Fruit fly (Drosophila melanogaster) whole organism, embryonic: ENCODE data around the gene eco.

Source experiments
- B-H2 ChIP-seq: fragments of 200-800 bp; sonication (Bioruptor generic); optimal IDR thresholded peaks from 2 replicates; lab custom pipeline; 2018; ENCODE audit warnings: missing biosample characterization, mild to moderate bottlenecking, missing genetic modification characterization
- C15 ChIP-seq: fragments of 200-800 bp; sonication (Bioruptor generic); IDR thresholded peaks from 3 replicates; pipeline ENCODE4 v1.3.6; 2022; ENCODE audit warnings: missing biosample characterization, missing genetic modification characterization
- CG10366 ChIP-seq: fragments of 200-800 bp; sonication (Bioruptor generic); IDR thresholded peaks from 2 replicates; pipeline ENCODE4 v1.3.6; 2022; ENCODE audit warnings: missing biosample characterization, missing genetic modification characterization
- CG11560 ChIP-seq: fragments of 200-800 bp; sonication (Bioruptor generic); IDR thresholded peaks from 3 replicates; pipeline ENCODE4 v1.3.6; 2022; ENCODE audit warnings: missing biosample characterization, missing genetic modification characterization
- CG11696 ChIP-seq: fragments of 200-800 bp; sonication (Bioruptor generic); IDR thresholded peaks from 2 replicates; pipeline ENCODE4 v1.3.6; 2022; ENCODE audit warnings: missing biosample characterization, missing genetic modification characterization
- CG12104 ChIP-seq: fragments of 200-800 bp; sonication (Bioruptor generic); optimal IDR thresholded peaks from 3 replicates; lab custom pipeline; 2016; ENCODE audit warnings: missing biosample characterization, missing genetic modification characterization
- CG13123 ChIP-seq: fragments of 200-800 bp; sonication (Bioruptor generic); optimal IDR thresholded peaks from 2 replicates; lab custom pipeline; 2016; ENCODE audit warnings: missing biosample characterization, missing genetic modification characterization
- CG13296 ChIP-seq: fragments of 200-800 bp; sonication (Bioruptor generic); optimal IDR thresholded peaks from 3 replicates; lab custom pipeline; 2018; ENCODE audit warnings: missing biosample characterization, mild to moderate bottlenecking, missing genetic modification characterization
- CG13775 ChIP-seq: fragments of 200-800 bp; sonication (Bioruptor generic); optimal IDR thresholded peaks from 3 replicates; lab custom pipeline; 2017; ENCODE audit warnings: missing biosample characterization, mild to moderate bottlenecking, missing genetic modification characterization
- CG14667 ChIP-seq: fragments of 200-800 bp; sonication (Bioruptor generic); IDR thresholded peaks from 2 replicates; pipeline ENCODE4 v1.3.6; 2022; ENCODE audit warnings: missing biosample characterization, missing genetic modification characterization
- CG16813 ChIP-seq: fragments of 200-800 bp; sonication (Bioruptor generic); IDR thresholded peaks from 3 replicates; pipeline ENCODE4 v1.3.6; 2022; ENCODE audit warnings: missing biosample characterization, missing genetic modification characterization; ENCODE audit not compliant: partially characterized antibody
- CG17568 ChIP-seq: fragments of 200-800 bp; sonication (Bioruptor generic); optimal IDR thresholded peaks from 2 replicates; lab custom pipeline; 2018; ENCODE audit warnings: missing biosample characterization, mild to moderate bottlenecking, missing genetic modification characterization, moderate library complexity
- CG1792 ChIP-seq: fragments of 200-800 bp; sonication (Bioruptor generic); optimal IDR thresholded peaks from 2 replicates; lab custom pipeline; 2016; ENCODE audit warnings: missing biosample characterization, missing genetic modification characterization
- CG18011 ChIP-seq: fragments of 200-800 bp; sonication (Bioruptor generic); optimal IDR thresholded peaks from 2 replicates; lab custom pipeline; 2017; ENCODE audit warnings: missing biosample characterization, missing genetic modification characterization, mild to moderate bottlenecking, moderate library complexity, missing genotype
- CG1832 ChIP-seq: fragments of 200-800 bp; sonication (Bioruptor generic); optimal IDR thresholded peaks from 2 replicates; lab custom pipeline; 2017; ENCODE audit warnings: missing biosample characterization, mild to moderate bottlenecking, missing genetic modification characterization, inconsistent platforms
- CG18764 ChIP-seq: fragments of 200-800 bp; sonication (Bioruptor generic); optimal IDR thresholded peaks from 3 replicates; lab custom pipeline; 2016; ENCODE audit warnings: missing biosample characterization, missing genetic modification characterization
- CG32772 ChIP-seq: fragments of 200-800 bp; sonication (Bioruptor generic); IDR thresholded peaks from 2 replicates; pipeline ENCODE4 v1.3.6; 2022; ENCODE audit warnings: missing biosample characterization, missing genetic modification characterization
- CG4282 ChIP-seq: fragments of 200-800 bp; sonication (Bioruptor generic); optimal IDR thresholded peaks from 2 replicates; lab custom pipeline; 2016; ENCODE audit warnings: missing biosample characterization, missing genetic modification characterization
- CG8359 ChIP-seq: fragments of 200-800 bp; sonication (Bioruptor generic); optimal IDR thresholded peaks from 2 replicates; lab custom pipeline; 2017; ENCODE audit warnings: missing biosample characterization, mild to moderate bottlenecking, missing genetic modification characterization, borderline replicate concordance
- CG9932 ChIP-seq: fragments of 200-800 bp; sonication (Bioruptor generic); IDR thresholded peaks from 2 replicates; pipeline ENCODE4 v1.3.6; 2022; ENCODE audit warnings: missing biosample characterization, missing genetic modification characterization
- CHES-1-like ChIP-seq: fragments of 200-800 bp; sonication (Bioruptor generic); optimal IDR thresholded peaks from 2 replicates; lab custom pipeline; 2016; ENCODE audit warnings: missing biosample characterization, missing genetic modification characterization
- D ChIP-seq, 2 experiments: fragments of 200-800 bp in 1 of 2; fragments of >200 bp in 1 of 2; sonication (Bioruptor generic) in 1 of 2; optimal IDR thresholded peaks; 2 replicates in 1 of 2; 3 replicates in 1 of 2; lab custom pipeline; 2017; ENCODE audit warnings: mild to moderate bottlenecking in 1 of 2, missing biosample characterization in 1 of 2, missing genetic modification characterization in 1 of 2, missing genetic modification reagents in 1 of 2
- Dref ChIP-seq: fragments of 200-800 bp; sonication (Bioruptor generic); IDR thresholded peaks from 2 replicates; pipeline ENCODE4 v1.3.6; 2022; ENCODE audit warnings: missing biosample characterization, missing genetic modification characterization
- HLHmδ ChIP-seq: fragments of 200-800 bp; sonication (Bioruptor generic); optimal IDR thresholded peaks from 2 replicates; lab custom pipeline; 2018; ENCODE audit warnings: missing biosample characterization, mild to moderate bottlenecking, missing genetic modification characterization, moderate library complexity
- HmgZ ChIP-seq: fragments of 200-800 bp; sonication (Bioruptor generic); optimal IDR thresholded peaks from 2 replicates; lab custom pipeline; 2018; ENCODE audit warnings: missing biosample characterization, mild to moderate bottlenecking, missing genetic modification characterization
- Hr78 ChIP-seq, 2 experiments: fragments of 200-800 bp in 1 of 2; fragments of >200 bp in 1 of 2; sonication (Bioruptor generic) in 1 of 2; optimal IDR thresholded peaks; 2 replicates each; lab custom pipeline; 2017 to 2019; ENCODE audit warnings: missing biosample characterization in 2 of 2, missing genetic modification characterization in 2 of 2, mild to moderate bottlenecking in 1 of 2, moderate library complexity in 1 of 2
- Mrtf ChIP-seq: fragments of 200-800 bp; sonication (Bioruptor generic); IDR thresholded peaks from 3 replicates; pipeline ENCODE4 v1.3.6; 2022; ENCODE audit warnings: missing biosample characterization, missing genetic modification characterization
- Myb ChIP-seq: fragments of 200-800 bp; sonication (Bioruptor generic); optimal IDR thresholded peaks from 2 replicates; lab custom pipeline; 2016; ENCODE audit warnings: missing biosample characterization, missing genetic modification characterization
- Ptx1 ChIP-seq: fragments of 200-800 bp; sonication (Bioruptor generic); IDR thresholded peaks from 2 replicates; pipeline ENCODE4 v1.3.6; 2022; ENCODE audit warnings: missing biosample characterization, missing genetic modification characterization
- Ravus ChIP-seq: fragments of 200-800 bp; sonication (Bioruptor generic); IDR thresholded peaks from 2 replicates; pipeline ENCODE4 v1.3.6; 2022; ENCODE audit warnings: missing biosample characterization, missing genetic modification characterization
- Sox100B ChIP-seq: fragments of 200-800 bp; sonication (Bioruptor generic); optimal IDR thresholded peaks from 3 replicates; lab custom pipeline; 2018; ENCODE audit warnings: missing biosample characterization, mild to moderate bottlenecking, missing genetic modification characterization
- Sox102F ChIP-seq: fragments of 200-800 bp; sonication (Bioruptor generic); optimal IDR thresholded peaks from 2 replicates; lab custom pipeline; 2018; ENCODE audit warnings: missing biosample characterization, mild to moderate bottlenecking, missing genetic modification characterization, moderate library complexity
- ab ChIP-seq: fragments of 200-800 bp; sonication (Bioruptor generic); optimal IDR thresholded peaks from 2 replicates; lab custom pipeline; 2016; ENCODE audit warnings: missing biosample characterization, missing genetic modification characterization
- ap ChIP-seq: fragments of 200-800 bp; sonication (Bioruptor generic); IDR thresholded peaks from 2 replicates; pipeline ENCODE4 v1.3.6; 2022; ENCODE audit warnings: missing biosample characterization, missing genetic modification characterization
- az2 ChIP-seq: fragments of 200-800 bp; sonication (Bioruptor generic); optimal IDR thresholded peaks from 3 replicates; lab custom pipeline; 2016; ENCODE audit warnings: missing biosample characterization, missing genetic modification characterization
- bab2 ChIP-seq: fragments of 200-800 bp; sonication (Bioruptor generic); optimal IDR thresholded peaks from 2 replicates; lab custom pipeline; 2016; ENCODE audit warnings: missing biosample characterization, missing genetic modification characterization
- dpn ChIP-seq, 2 experiments: fragments of 200-800 bp; sonication (Bioruptor generic); optimal IDR thresholded peaks; 3 replicates each; lab custom pipeline; 2016; ENCODE audit warnings: missing biosample characterization in 2 of 2, missing genetic modification characterization in 2 of 2
- fd96Cb ChIP-seq: fragments of 200-800 bp; sonication (Bioruptor generic); optimal IDR thresholded peaks from 2 replicates; lab custom pipeline; 2018; ENCODE audit warnings: missing biosample characterization, mild to moderate bottlenecking, missing genetic modification characterization, moderate library complexity
- insv ChIP-seq, 2 experiments: fragments of 200-800 bp; sonication (Bioruptor generic); optimal IDR thresholded peaks; 3 replicates each; lab custom pipeline; 2016 to 2018; ENCODE audit warnings: missing biosample characterization in 2 of 2, missing genetic modification characterization in 2 of 2
- jing ChIP-seq: fragments of 200-800 bp; sonication (Bioruptor generic); optimal IDR thresholded peaks from 2 replicates; lab custom pipeline; 2018; ENCODE audit warnings: missing biosample characterization, mild to moderate bottlenecking, missing genetic modification characterization
- mam ChIP-seq: fragments of 200-800 bp; sonication (Bioruptor generic); optimal IDR thresholded peaks from 3 replicates; lab custom pipeline; 2016; ENCODE audit warnings: missing biosample characterization, missing genetic modification characterization
- mld ChIP-seq: fragments of 200-800 bp; sonication (Bioruptor generic); IDR thresholded peaks from 3 replicates; pipeline ENCODE4 v1.3.6; 2022; ENCODE audit warnings: missing biosample characterization, missing genetic modification characterization; ENCODE audit not compliant: partially characterized antibody
- oc ChIP-seq: fragments of 200-800 bp; sonication (Bioruptor generic); optimal IDR thresholded peaks from 2 replicates; lab custom pipeline; 2018; ENCODE audit warnings: missing biosample characterization, mild to moderate bottlenecking, missing genetic modification characterization, moderate library complexity
- org-1 ChIP-seq: fragments of 200-800 bp; sonication (Bioruptor generic); optimal IDR thresholded peaks from 2 replicates; lab custom pipeline; 2017; ENCODE audit warnings: missing biosample characterization, missing genetic modification characterization
- pho ChIP-seq: fragments of 200-800 bp; sonication (Bioruptor generic); optimal IDR thresholded peaks from 2 replicates; lab custom pipeline; 2016; ENCODE audit warnings: missing biosample characterization, missing genetic modification characterization
- run ChIP-seq: fragments of 200-800 bp; sonication (Bioruptor generic); optimal IDR thresholded peaks from 3 replicates; lab custom pipeline; 2018; ENCODE audit warnings: missing biosample characterization, mild to moderate bottlenecking, missing genetic modification characterization
- sqz ChIP-seq: fragments of 200-800 bp; sonication (Bioruptor generic); optimal IDR thresholded peaks from 3 replicates; lab custom pipeline; 2018; ENCODE audit warnings: missing biosample characterization, mild to moderate bottlenecking, missing genetic modification characterization
- tio ChIP-seq: fragments of 200-800 bp; sonication (Bioruptor generic); optimal IDR thresholded peaks from 2 replicates; lab custom pipeline; 2017; ENCODE audit warnings: missing biosample characterization, missing genetic modification characterization, inconsistent platforms
- yki ChIP-seq: fragments of >200 bp; optimal IDR thresholded peaks from 3 replicates; lab custom pipeline; 2018
- zf30C ChIP-seq: fragments of 200-800 bp; sonication (Bioruptor generic); optimal IDR thresholded peaks from 3 replicates; lab custom pipeline; 2018; ENCODE audit warnings: missing biosample characterization, mild to moderate bottlenecking, missing genetic modification characterization
- zfh1 ChIP-seq: fragments of 200-800 bp; sonication (Bioruptor generic); IDR thresholded peaks from 3 replicates; pipeline ENCODE4 v1.3.6; 2022; ENCODE audit warnings: missing biosample characterization, missing genetic modification characterization

Gene eco

DNA sequence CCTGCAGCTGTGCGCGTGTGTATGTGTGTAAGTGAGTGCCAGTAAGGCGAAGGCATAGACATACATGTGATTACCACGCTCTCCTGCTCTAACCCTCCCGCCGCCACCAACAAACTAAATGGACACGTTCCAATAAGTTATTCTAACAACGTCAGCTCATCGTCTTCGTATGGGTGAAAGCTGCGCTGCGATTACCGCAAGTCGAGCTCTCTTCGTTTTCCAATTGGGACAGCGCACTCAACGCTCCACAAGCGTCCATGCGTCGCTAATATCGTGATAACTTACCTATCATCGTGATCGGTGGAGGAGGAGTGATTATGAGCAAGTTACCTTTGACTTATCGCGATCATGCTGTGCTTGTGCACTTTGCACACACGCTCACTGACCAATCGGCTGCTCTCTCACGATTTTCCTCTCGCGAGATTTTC, 22.0 kb upstream of the eco start (continued):
- TF ChIP-seq CG32772 (GFP tag; lab: Robert Waterston, UW), result no peak
- TF ChIP-seq CG10366 (GFP tag; lab: Robert Waterston, UW), result no peak
- no peak for TF ChIP-seq ab
- TF ChIP-seq HLHmδ, result peak; percentile 42
- no peak for TF ChIP-seq CG18764 (GFP tag; lab: Kevin White, UChicago)
- TF ChIP-seq CHES-1-like, result no peak
- TF ChIP-seq Myb (GFP tag; lab: Kevin White, UChicago), result no peak
- no peak for TF ChIP-seq Sox102F (GFP tag; lab: Kevin White, UChicago)
- TF ChIP-seq org-1 (GFP tag; lab: Kevin White, UChicago), result no peak
- no peak for TF ChIP-seq mam (GFP tag; lab: Kevin White, UChicago)
- TF ChIP-seq pho (GFP tag; lab: Kevin White, UChicago), result no peak
- TF ChIP-seq oc (tag; lab: Kevin White, UChicago), result peak; percentile 50
- no peak for TF ChIP-seq Sox100B
- no peak for TF ChIP-seq CG8359 (GFP tag; lab: Kevin White, UChicago)
- TF ChIP-seq ap (GFP tag; lab: Robert Waterston, UW), result no peak
- no peak for TF ChIP-seq CG4282
- 0 out of 2 replicates have a peak, but pooled peaks have one; percentile 20 for TF ChIP-seq Ptx1 (GFP tag; lab: Robert Waterston, UW)
- TF ChIP-seq jing, result no peak
- peak in 1 of 2 experiments; percentile 95 for TF ChIP-seq Hr78 (GFP tag; optimal IDR thresholded peaks at IDR 0.05; lab: Kevin White, UChicago)
- no peak for TF ChIP-seq D (optimal IDR thresholded peaks at IDR 0.05; lab: Kevin White, UChicago)
- TF ChIP-seq D (GFP tag; optimal IDR thresholded peaks at IDR 0.05; lab: Kevin White, UChicago), result no peak
- TF ChIP-seq CG13296, result peak; percentile 17
- TF ChIP-seq fd96Cb (tag; lab: Kevin White, UChicago), result no peak
- TF ChIP-seq CG9932 (GFP tag; lab: Robert Waterston, UW), result no peak
- no peak for TF ChIP-seq Dref
- TF ChIP-seq CG17568 (GFP tag; lab: Kevin White, UChicago), result no peak
- no peak for TF ChIP-seq CG13775 (GFP tag; lab: Kevin White, UChicago)
- no peak for TF ChIP-seq tio
- no peak for TF ChIP-seq zf30C (GFP tag; lab: Kevin White, UChicago)
- TF ChIP-seq CG16813 (GFP tag; lab: Robert Waterston, UW), result no peak
- TF ChIP-seq CG13123, result no peak
- no peak for TF ChIP-seq CG12104 (GFP tag; lab: Kevin White, UChicago)
- TF ChIP-seq dpn (GFP tag; optimal IDR thresholded peaks at IDR 0.05; lab: Kevin White, UChicago), result no peak
- no peak for TF ChIP-seq Mrtf
- no peak for TF ChIP-seq CG1792
- no peak for TF ChIP-seq run (tag; lab: Kevin White, UChicago)
- TF ChIP-seq C15, result no peak
- peak; percentile 67 for TF ChIP-seq sqz (GFP tag; lab: Kevin White, UChicago)
- TF ChIP-seq yki (lab: Kevin White, UChicago), result no peak
- TF ChIP-seq zfh1 (GFP tag; lab: Robert Waterston, UW), result 0 out of 3 replicates have a peak, but pooled peaks have one; percentile 38
- TF ChIP-seq insv (GFP tag; optimal IDR thresholded peaks at IDR 0.05; lab: Kevin White, UChicago), result peak in 1 of 2 experiments; percentile 75
- no peak for TF ChIP-seq CG14667 (GFP tag; lab: Robert Waterston, UW)
- TF ChIP-seq mld (GFP tag; lab: Robert Waterston, UW), result no peak
- TF ChIP-seq B-H2 (GFP tag; lab: Kevin White, UChicago), result no peak
- TF ChIP-seq CG11560 (tag; lab: Robert Waterston, UW), result no peak
- TF ChIP-seq az2 (GFP tag; lab: Kevin White, UChicago), result no peak
- TF ChIP-seq CG18011 (GFP tag; lab: Kevin White, UChicago), result no peak
- no peak for TF ChIP-seq HmgZ
- peak; percentile 22 for TF ChIP-seq CG1832 (GFP tag; lab: Kevin White, UChicago)
- TF ChIP-seq Ravus (GFP tag; lab: Robert Waterston, UW), result no peak
- TF ChIP-seq CG11696, result no peak
- no peak for TF ChIP-seq bab2 (GFP tag; lab: Kevin White, UChicago)
